Fruit fly (Drosophila melanogaster) whole organism, wandering third instar larva: Measurements from ENCODE around the gene CG14853.

Experiments used
- HLH106 ChIP-seq: fragments of 200-800 bp; optimal IDR thresholded peaks from 3 replicates; lab custom pipeline; 2019; ENCODE audit warnings: missing biosample characterization, mild to moderate bottlenecking, missing genetic modification characterization, moderate library complexity
- br ChIP-seq: fragments of 200-800 bp; sonication (Bioruptor generic); optimal IDR thresholded peaks from 2 replicates; lab custom pipeline; 2016; ENCODE audit warnings: missing biosample characterization, missing genetic modification characterization
- dsf ChIP-seq: sonication (Bioruptor generic); optimal IDR thresholded peaks from 2 replicates; lab custom pipeline; 2016; ENCODE audit warnings: missing biosample characterization, missing genetic modification characterization, borderline replicate concordance
- jim ChIP-seq: fragments of 175-275, 200-325 bp; sonication (Bioruptor generic); optimal IDR thresholded peaks from 2 replicates; lab custom pipeline; 2016; ENCODE audit warnings: missing biosample characterization, mild to moderate bottlenecking, missing genetic modification characterization
- psq ChIP-seq: fragments of 200-800 bp; sonication (Bioruptor generic); optimal IDR thresholded peaks from 3 replicates; lab custom pipeline; 2017; ENCODE audit warnings: missing biosample characterization, mild to moderate bottlenecking, missing genetic modification characterization, moderate library complexity
- rgr ChIP-seq: fragments of 200-800 bp; sonication (Bioruptor generic); optimal IDR thresholded peaks from 3 replicates; lab custom pipeline; 2016; ENCODE audit warnings: missing biosample characterization, mild to moderate bottlenecking, missing genetic modification characterization

DNA sequence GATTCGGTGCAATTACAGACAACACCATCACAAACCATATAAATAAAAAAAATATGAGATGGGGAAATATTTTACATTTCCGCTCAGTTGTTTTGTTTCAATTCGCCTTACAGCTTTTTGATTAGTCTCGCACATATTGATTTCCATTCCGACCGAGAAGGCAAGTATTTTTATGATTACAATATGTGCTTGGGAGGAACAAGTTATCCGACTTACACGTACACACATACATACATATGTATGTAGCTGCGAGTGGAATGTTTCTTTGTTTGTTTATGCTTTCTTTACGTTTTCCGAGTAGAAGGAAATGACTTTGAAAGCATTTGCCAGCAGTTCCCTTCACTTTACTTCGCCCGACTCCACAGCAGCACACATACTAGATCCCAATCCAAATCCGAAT lies 40.9 kb downstream of the CG14853 start:
- TF ChIP-seq br (no peak), jim (GFP tag; lab: Kevin White, UChicago) (no peak), dsf (GFP tag; lab: Kevin White, UChicago) (no peak), psq (GFP tag; lab: Kevin White, UChicago) (no peak), HLH106 (tag; lab: Kevin White, UChicago) (no peak), rgr (GFP tag; lab: Kevin White, UChicago) (no peak)
